Fruit fly (Drosophila melanogaster): Measurements from ENCODE around the gene Mgat3.

- no peak for TF ChIP-seq insv (optimal IDR thresholded peaks at IDR 0.05)
- no peak for TF ChIP-seq psq (optimal IDR thresholded peaks at IDR 0.05)
Measured at dm6 chr2L:13176701-13177249, 5.6 kb downstream of the Mgat3 start, which contains the start of the genes Sfmbt and CG5439.

Measured in Kc167 (cell line).